Fruit fly (Drosophila melanogaster): ENCODE results near the gene CG13884.
A peak's percentile ranks its signal among the peaks of the same experiment; 100 is the strongest.

dm6 chr3L:346656-347640, 19.3 kb downstream of the CG13884 start, which contains the start of gene mth:
- TF ChIP-seq fd96Ca (GFP tag; IDR thresholded peaks at IDR 0.05) (no peak; the same call in 1 of the 3 replicates), CG34367 (tag; optimal IDR thresholded peaks at IDR 0.05) (no peak), CG12605 (GFP tag; IDR thresholded peaks at IDR 0.05) (no peak), CG8159 (tag; optimal IDR thresholded peaks at IDR 0.05) (no peak), Snoo (tag; optimal IDR thresholded peaks at IDR 0.05) (peak; percentile 23), CG14655 (GFP tag; optimal IDR thresholded peaks at IDR 0.05) (no peak), gl (tag; optimal IDR thresholded peaks at IDR 0.05) (peak; percentile 20), Pif1A (GFP tag; optimal IDR thresholded peaks at IDR 0.05) (peak; percentile 48), CG10348 (GFP tag; IDR thresholded peaks at IDR 0.05) (no peak), CG15710 (tag; optimal IDR thresholded peaks at IDR 0.05) (peak; percentile 28), CG17806 (tag; optimal IDR thresholded peaks at IDR 0.05) (no peak), EcR (GFP tag; optimal IDR thresholded peaks at IDR 0.05) (no peak), Pif1B (GFP tag; optimal IDR thresholded peaks at IDR 0.05) (peak; percentile 9), rn (GFP tag; IDR thresholded peaks at IDR 0.05) (peak; percentile 47; the same call in 1 of the 2 replicates)
